Worm (Caenorhabditis elegans) whole organism, midembryonic: ENCODE results near the gene gln-2.

ENCODE experiments used
- T22C8.4 ChIP-seq: fragments of 200-800 bp; sonication (Bioruptor generic); IDR thresholded peaks from 2 replicates; pipeline ENCODE4 v1.3.6; 2022; ENCODE audit warnings: missing genetic modification characterization, missing compliant biosample characterization
- flt-1 ChIP-seq: fragments of 200-800 bp; sonication (Bioruptor generic); IDR thresholded peaks from 2 replicates; pipeline ENCODE4 v1.3.6; 2022; ENCODE audit warnings: missing genetic modification characterization, missing compliant biosample characterization

- no peak for TF ChIP-seq T22C8.4 (GFP tag; lab: Robert Waterston, UW)
- no peak for TF ChIP-seq flt-1 (GFP tag; lab: Robert Waterston, UW)
Observed at ce11 chrIII:9946806-9947419, 2.3 kb upstream of the gln-2 start, which contains the start of gene K03H1.7.
